Fruit fly (Drosophila melanogaster): ENCODE measurements around the gene PIG-Wa.
A peak's percentile ranks its signal among the peaks of the same experiment; 100 is the strongest.

The PIG-Wa gene

DNA sequence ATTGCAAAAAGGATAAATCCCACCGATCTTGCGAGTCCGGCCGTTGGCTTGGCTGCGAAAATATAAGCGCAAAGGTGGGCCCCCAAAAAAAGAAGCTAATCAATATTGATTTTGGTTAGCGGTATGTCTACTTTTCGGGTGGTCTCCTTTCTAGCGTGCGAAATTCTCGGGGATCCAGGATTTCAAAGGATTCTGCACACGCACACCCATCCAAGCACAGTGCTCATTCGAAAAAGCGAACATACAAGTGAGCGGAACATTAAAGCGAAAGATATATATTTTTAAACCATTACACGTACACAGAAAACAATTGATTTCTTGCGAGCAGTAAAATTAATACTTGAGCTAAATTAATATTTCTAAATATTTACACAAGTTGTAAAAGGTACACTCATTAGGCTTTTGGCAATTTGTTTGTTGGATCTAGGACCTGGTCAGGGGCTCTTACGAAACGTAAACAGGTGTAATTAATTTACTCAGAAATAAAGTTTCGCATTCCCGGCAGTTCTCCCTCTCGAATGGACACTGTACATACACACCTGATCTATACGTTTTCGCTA is 17.3 kb upstream of the PIG-Wa start (continued):
- TF ChIP-seq CG17361 (GFP tag; IDR thresholded peaks at IDR 0.05) = no peak
- TF ChIP-seq Camta (GFP tag; optimal IDR thresholded peaks at IDR 0.05) = no peak
- TF ChIP-seq CG7963 (GFP tag; IDR thresholded peaks at IDR 0.05; ENCODE audit: partially characterized antibody) = no peak
- TF ChIP-seq Lpt (GFP tag; optimal IDR thresholded peaks at IDR 0.05) = no peak
- no peak for TF ChIP-seq emc (GFP tag; optimal IDR thresholded peaks at IDR 0.05)
- no peak for TF ChIP-seq CG9932 (GFP tag; IDR thresholded peaks at IDR 0.05)
- no peak for TF ChIP-seq ATbp (GFP tag; optimal IDR thresholded peaks at IDR 0.05)
- TF ChIP-seq CG2199 (GFP tag; IDR thresholded peaks at IDR 0.05) = no peak
- TF ChIP-seq C15 (GFP tag; IDR thresholded peaks at IDR 0.05) = no peak
- TF ChIP-seq CG15479 (GFP tag; optimal IDR thresholded peaks at IDR 0.05) = peak; percentile 36
- TF ChIP-seq CG2116 (GFP tag; optimal IDR thresholded peaks at IDR 0.05) = no peak
- no peak for TF ChIP-seq H2.0 (GFP tag; IDR thresholded peaks at IDR 0.05)
- TF ChIP-seq CG7271 (tag; optimal IDR thresholded peaks at IDR 0.05) = no peak
- peak; percentile 69 for TF ChIP-seq grau (tag; optimal IDR thresholded peaks at IDR 0.05)
- 0 out of 2 replicates have a peak, but pooled peaks have one; percentile 11 for TF ChIP-seq onecut (GFP tag; IDR thresholded peaks at IDR 0.05)
- TF ChIP-seq schlank (tag; optimal IDR thresholded peaks at IDR 0.05) = no peak
- TF ChIP-seq CG1647 (GFP tag; optimal IDR thresholded peaks at IDR 0.05) = no peak
- TF ChIP-seq ranshi (GFP tag; IDR thresholded peaks at IDR 0.05) = no peak

DNA sequence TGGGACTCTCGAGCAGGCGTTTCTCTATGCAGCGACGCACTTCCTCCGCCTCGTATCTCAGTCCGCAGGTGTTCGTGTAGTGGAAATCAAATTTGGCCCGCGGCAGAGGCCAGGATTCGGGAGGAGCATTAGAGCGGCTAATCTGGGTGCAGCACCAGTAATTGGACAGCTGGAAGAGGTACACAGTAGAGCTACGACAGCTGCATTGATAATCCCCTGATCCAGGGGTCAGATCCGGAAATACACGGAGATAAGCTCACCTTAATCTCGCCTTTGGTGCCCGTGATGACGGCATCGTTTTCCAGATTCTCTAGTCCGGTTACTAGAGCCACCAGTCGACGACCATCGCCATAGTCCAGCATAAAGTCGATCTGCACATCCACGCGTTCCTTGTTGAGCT is 12.7 kb upstream of the PIG-Wa start:
- TF ChIP-seq wdn (GFP tag; IDR thresholded peaks at IDR 0.05) = no peak
- TF ChIP-seq toy (GFP tag; IDR thresholded peaks at IDR 0.05) = no peak
- TF ChIP-seq C15 (GFP tag; IDR thresholded peaks at IDR 0.05) = no peak
- no peak for TF ChIP-seq tup (GFP tag; optimal IDR thresholded peaks at IDR 0.05)
- TF ChIP-seq cad (GFP tag; optimal IDR thresholded peaks at IDR 0.05) = no peak
- no peak for TF ChIP-seq CG3838 (GFP tag; optimal IDR thresholded peaks at IDR 0.05)
- TF ChIP-seq HHEX (GFP tag; optimal IDR thresholded peaks at IDR 0.05) = no peak
- no peak for TF ChIP-seq CG3995 (GFP tag; optimal IDR thresholded peaks at IDR 0.05)
- TF ChIP-seq repo (GFP tag; optimal IDR thresholded peaks at IDR 0.05) = no peak
- TF ChIP-seq CG8944 (GFP tag; optimal IDR thresholded peaks at IDR 0.05) = no peak
- TF ChIP-seq gsb (GFP tag; IDR thresholded peaks at IDR 0.05) = no peak
- no peak for TF ChIP-seq CG13424 (tag; optimal IDR thresholded peaks at IDR 0.05)
- no peak for TF ChIP-seq CG8290 (GFP tag; optimal IDR thresholded peaks at IDR 0.05)
- no peak for TF ChIP-seq CG8290 (tag; optimal IDR thresholded peaks at IDR 0.05)
- no peak for TF ChIP-seq CG1603 (tag; optimal IDR thresholded peaks at IDR 0.05)
- TF ChIP-seq Dip2 (GFP tag; IDR thresholded peaks at IDR 0.05) = no peak
- TF ChIP-seq cato (GFP tag; optimal IDR thresholded peaks at IDR 0.05; ENCODE audit: borderline replicate concordance) = no peak
- TF ChIP-seq HLH4C (GFP tag; IDR thresholded peaks at IDR 0.05; ENCODE audit: partially characterized antibody) = no peak
- no peak for TF ChIP-seq fd102C (GFP tag; optimal IDR thresholded peaks at IDR 0.05)

DNA sequence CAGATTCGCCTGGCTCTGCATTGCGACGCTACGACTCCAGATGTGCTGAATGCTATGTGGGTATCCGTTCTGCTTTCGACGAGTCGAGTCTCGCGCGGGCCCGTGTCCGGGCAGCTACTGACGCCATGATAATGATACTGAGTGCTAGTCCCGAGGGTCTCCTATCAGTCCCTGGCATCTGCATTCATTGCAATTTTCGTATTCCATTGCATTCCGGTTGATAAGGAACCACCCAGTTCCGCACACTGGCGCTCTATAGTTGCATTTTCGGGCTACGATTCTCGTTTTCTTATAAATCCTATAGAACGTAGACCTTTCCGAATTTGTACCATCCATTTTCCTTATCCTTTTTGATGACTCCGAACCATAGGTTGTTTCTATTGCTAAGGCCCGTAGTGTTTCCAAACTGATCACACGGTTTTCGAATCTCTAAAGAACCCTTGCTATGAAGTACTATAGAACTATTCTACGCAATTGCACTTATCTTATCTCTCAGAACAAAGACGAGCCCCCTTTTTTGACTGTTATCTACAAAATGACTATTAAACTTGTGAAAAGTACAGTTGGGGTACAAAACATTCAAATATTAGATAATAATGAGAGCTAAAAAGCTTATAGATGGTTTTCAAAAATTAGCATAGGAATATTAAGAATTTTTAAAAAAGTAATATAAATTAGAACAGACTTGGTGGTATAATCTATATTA is 11.4 kb upstream of the PIG-Wa start, which contains the start of gene CG3597:
CG3597 (minus strand) TSS at position 119 of the 706 bp plus-strand sequence.
- TF ChIP-seq exex (tag; optimal IDR thresholded peaks at IDR 0.05) = peak; percentile 51
- TF ChIP-seq CG15479 (GFP tag; optimal IDR thresholded peaks at IDR 0.05) = peak; percentile 11
- no peak for TF ChIP-seq lbe (GFP tag; optimal IDR thresholded peaks at IDR 0.05)
- peak in 1 of 2 experiments; percentile 14 for TF ChIP-seq Pdp1 (GFP tag; optimal IDR thresholded peaks at IDR 0.05)
